Worm (Caenorhabditis elegans): Measurements from ENCODE around the gene F01F1.15.

F01F1.15 gene

DNA sequence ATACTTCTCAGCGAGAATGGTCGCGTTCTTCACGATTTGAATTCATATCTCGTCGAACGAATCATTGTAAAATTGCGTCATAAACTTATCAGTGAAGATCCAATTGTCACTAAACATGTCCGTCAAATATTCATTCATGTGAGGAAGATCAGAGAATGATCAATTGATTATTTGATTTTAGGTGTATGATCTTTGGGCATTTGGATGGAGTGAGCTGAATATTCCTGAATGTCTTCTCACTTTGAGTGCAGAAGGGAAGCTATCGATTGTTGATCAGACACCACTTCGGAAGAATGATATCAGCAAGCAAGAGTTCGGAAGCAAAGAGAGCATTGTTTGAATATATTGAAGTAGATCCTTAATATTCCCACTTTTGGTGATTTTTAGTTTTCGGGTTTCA, 4.9 kb upstream of the F01F1.15 start (continued):
- TF ChIP-seq egl-44 (GFP tag; IDR thresholded peaks at IDR 0.05) = no peak
- no peak for TF ChIP-seq tbx-9 (tag; optimal IDR thresholded peaks at IDR 0.05; ENCODE audit: borderline replicate concordance)
- TF ChIP-seq pha-4 (tag; optimal IDR thresholded peaks at IDR 0.05) = no peak
- no peak for TF ChIP-seq zfh-2 (GFP tag; conservative IDR thresholded peaks at IDR 0.05)
- no peak for TF ChIP-seq C17E4.6 (GFP tag; IDR thresholded peaks at IDR 0.05)
- TF ChIP-seq snpc-3.4 (tag; optimal IDR thresholded peaks at IDR 0.05) = no peak
- TF ChIP-seq madf-6 (GFP tag; IDR thresholded peaks at IDR 0.05) = peak; percentile 11; the same call in 1 of the 2 replicates
- no peak for TF ChIP-seq cebp-1 (GFP tag; IDR thresholded peaks at IDR 0.05)
- peak; percentile 21 for TF ChIP-seq cebp-1 (tag; optimal IDR thresholded peaks at IDR 0.05)
- TF ChIP-seq hrde-1 (tag; optimal IDR thresholded peaks at IDR 0.05; ENCODE audit: borderline replicate concordance) = peak; percentile 68
- TF ChIP-seq Y56A3A.18 (GFP tag; IDR thresholded peaks at IDR 0.05) = no peak
- TF ChIP-seq lin-26 (GFP tag; IDR thresholded peaks at IDR 0.05) = peak; percentile 73; the same call in 1 of the 2 replicates
- no peak for TF ChIP-seq attf-5 (GFP tag; optimal IDR thresholded peaks at IDR 0.05)
- no peak for TF ChIP-seq C06A6.2 (GFP tag; conservative IDR thresholded peaks at IDR 0.05)
- no peak for TF ChIP-seq nhr-120 (GFP tag; IDR thresholded peaks at IDR 0.05)
- TF ChIP-seq ekl-4 (GFP tag; IDR thresholded peaks at IDR 0.05) = peak; percentile 65
- TF ChIP-seq somi-1 (GFP tag; optimal IDR thresholded peaks at IDR 0.05) = peak; percentile 57
- peak; percentile 52 for TF ChIP-seq lin-40 (tag; optimal IDR thresholded peaks at IDR 0.05)
- TF ChIP-seq sdz-38 (tag; optimal IDR thresholded peaks at IDR 0.05) = peak; percentile 12
- TF ChIP-seq Y95B8A.8 (GFP tag; IDR thresholded peaks at IDR 0.05) = no peak

DNA sequence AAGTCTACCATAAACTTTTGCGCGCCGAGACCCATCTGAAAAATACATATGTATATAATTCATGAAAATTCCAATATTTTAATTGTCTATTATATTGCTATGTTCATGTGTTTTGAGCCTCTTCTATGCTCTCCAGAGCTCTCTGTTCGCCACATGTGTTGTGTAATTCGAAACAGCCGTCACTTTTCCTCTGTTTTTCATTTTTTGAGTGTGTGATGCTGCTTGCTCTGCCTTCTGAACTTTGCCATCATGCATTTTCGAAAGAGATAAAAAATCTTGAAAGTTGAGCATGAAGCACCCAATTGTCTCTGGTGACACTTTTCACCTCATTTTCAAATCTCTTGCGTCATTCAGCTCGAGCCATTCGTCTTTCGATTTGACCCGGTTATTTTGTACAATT, 3.0 kb upstream of the F01F1.15 start:
- TF ChIP-seq B0035.1 (tag; optimal IDR thresholded peaks at IDR 0.05) (no peak), Y95B8A.8 (GFP tag; IDR thresholded peaks at IDR 0.05) (no peak), egl-18 (GFP tag; IDR thresholded peaks at IDR 0.05) (no peak)

DNA sequence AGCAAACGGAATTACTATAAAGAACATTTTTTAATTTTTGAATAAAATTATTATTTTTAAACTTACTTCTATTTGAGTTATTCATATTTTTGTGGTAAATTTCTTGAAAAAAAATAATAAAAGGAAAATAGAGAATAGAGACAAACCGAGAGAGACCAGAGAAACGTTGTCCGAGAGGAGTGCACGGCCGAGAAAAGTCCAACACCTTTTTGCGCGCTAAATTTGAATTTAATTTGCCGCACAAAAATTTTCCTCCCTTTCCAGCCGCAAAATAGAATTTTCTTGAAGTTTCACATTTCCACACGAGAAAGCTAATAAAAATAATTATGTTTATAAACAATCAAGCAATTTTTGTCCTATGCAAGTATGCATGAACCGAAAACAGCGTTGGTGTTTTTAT, 2.4 kb upstream of the F01F1.15 start, which contains the start of the genes F01F1.11 and F01F1.3:
F01F1.11 (minus strand) TSS at position 118 of the 400 bp plus-strand sequence.
F01F1.3 (plus strand) TSS at position 179 of the 400 bp plus-strand sequence.
- TF ChIP-seq attf-5 (GFP tag; optimal IDR thresholded peaks at IDR 0.05) = peak; percentile 5
- TF ChIP-seq dox-1 (GFP tag; IDR thresholded peaks at IDR 0.05) = peak; percentile 64; the same call in 1 of the 2 replicates
- TF ChIP-seq F57C9.4 (tag; optimal IDR thresholded peaks at IDR 0.05) = no peak
- TF ChIP-seq F22D6.2 (tag; optimal IDR thresholded peaks at IDR 0.05) = peak; percentile 39
- TF ChIP-seq zim-3 (tag; optimal IDR thresholded peaks at IDR 0.05) = no peak
- peak; percentile 40 for TF ChIP-seq madf-10 (tag; optimal IDR thresholded peaks at IDR 0.05)
- no peak for TF ChIP-seq mxl-1 (tag; optimal IDR thresholded peaks at IDR 0.05)
- no peak for TF ChIP-seq F55B11.4 (tag; optimal IDR thresholded peaks at IDR 0.05; ENCODE audit: borderline replicate concordance, insufficient read depth)
- TF ChIP-seq nhr-27 (tag; optimal IDR thresholded peaks at IDR 0.05) = no peak
- TF ChIP-seq F23B12.7 (tag; optimal IDR thresholded peaks at IDR 0.05; ENCODE audit: insufficient read depth) = no peak
- no peak for TF ChIP-seq fkh-3 (tag; optimal IDR thresholded peaks at IDR 0.05)
- 0 out of 2 replicates have a peak, but pooled peaks have one; percentile 52 for TF ChIP-seq aptf-2 (GFP tag; conservative IDR thresholded peaks at IDR 0.05)
- no peak for TF ChIP-seq akir-1 (GFP tag; optimal IDR thresholded peaks at IDR 0.05)
- TF ChIP-seq Y95B8A.8 (GFP tag; IDR thresholded peaks at IDR 0.05) = no peak
- peak; percentile 50; the same call in 1 of the 2 replicates for TF ChIP-seq ceh-91 (GFP tag; IDR thresholded peaks at IDR 0.05)
- TF ChIP-seq F52B5.7 (tag; optimal IDR thresholded peaks at IDR 0.05) = no peak
- TF ChIP-seq mes-4 (tag; optimal IDR thresholded peaks at IDR 0.05) = no peak
- no peak for TF ChIP-seq nhr-179 (tag; optimal IDR thresholded peaks at IDR 0.05)
- no peak for TF ChIP-seq unc-62 (GFP tag; optimal IDR thresholded peaks at IDR 0.05)
- no peak for TF ChIP-seq egl-44 (GFP tag; IDR thresholded peaks at IDR 0.05)
- TF ChIP-seq C17E4.6 (GFP tag; IDR thresholded peaks at IDR 0.05) = 0 out of 2 replicates have a peak, but pooled peaks have one; percentile 28
- peak; percentile 80 for TF ChIP-seq efl-1 (GFP tag; optimal IDR thresholded peaks at IDR 0.05)
- 0 out of 2 replicates have a peak, but pooled peaks have one; percentile 15 for TF ChIP-seq B0336.3 (GFP tag; IDR thresholded peaks at IDR 0.05)
- TF ChIP-seq lin-54 (GFP tag; optimal IDR thresholded peaks at IDR 0.05) = peak; percentile 94
- no peak for TF ChIP-seq Y67H2A.10 (GFP tag; conservative IDR thresholded peaks at IDR 0.05)
- TF ChIP-seq lin-40 (tag; optimal IDR thresholded peaks at IDR 0.05) = peak; percentile 59
- TF ChIP-seq unc-130 (GFP tag; optimal IDR thresholded peaks at IDR 0.05) = peak; percentile 91
- TF ChIP-seq repo-1 (tag; optimal IDR thresholded peaks at IDR 0.05) = no peak
- TF ChIP-seq aptf-3 (GFP tag; IDR thresholded peaks at IDR 0.05) = no peak
- TF ChIP-seq egl-18 (GFP tag; IDR thresholded peaks at IDR 0.05) = no peak
- no peak for TF ChIP-seq zfh-2 (GFP tag; conservative IDR thresholded peaks at IDR 0.05)

Measured in whole organism, young adult.